Fruit fly (Drosophila melanogaster) whole organism, embryonic: ENCODE data around the gene CG45002.
A peak's percentile ranks its signal among the peaks of the same experiment; 100 is the strongest.

ENCODE experiments used
- BEAF-32 ChIP-seq: fragments of 200-800 bp; sonication (Bioruptor generic); optimal IDR thresholded peaks from 3 replicates; lab custom pipeline; 2017; ENCODE audit warnings: missing biosample characterization, missing genetic modification characterization, mild to moderate bottlenecking, moderate library complexity, missing genetic modification reagents
- CG12769 ChIP-seq: fragments of 200-800 bp; sonication (Bioruptor generic); optimal IDR thresholded peaks from 2 replicates; lab custom pipeline; 2019; ENCODE audit warnings: missing biosample characterization, mild to moderate bottlenecking, missing genetic modification characterization, moderate library complexity
- CG13123 ChIP-seq: fragments of 200-800 bp; sonication (Bioruptor generic); optimal IDR thresholded peaks from 2 replicates; lab custom pipeline; 2016; ENCODE audit warnings: missing biosample characterization, missing genetic modification characterization
- CG13296 ChIP-seq: fragments of 200-800 bp; sonication (Bioruptor generic); optimal IDR thresholded peaks from 3 replicates; lab custom pipeline; 2018; ENCODE audit warnings: missing biosample characterization, mild to moderate bottlenecking, missing genetic modification characterization
- CG14965 ChIP-seq: fragments of 200-800 bp; sonication (Bioruptor generic); optimal IDR thresholded peaks from 2 replicates; lab custom pipeline; 2016; ENCODE audit warnings: missing biosample characterization, missing genetic modification characterization, borderline replicate concordance
- CG15011 ChIP-seq: fragments of 200-800 bp; sonication (Bioruptor generic); optimal IDR thresholded peaks from 3 replicates; lab custom pipeline; 2018; ENCODE audit warnings: missing biosample characterization, mild to moderate bottlenecking, missing genetic modification characterization
- CG1602 ChIP-seq: fragments of 200-800 bp; sonication (Bioruptor generic); optimal IDR thresholded peaks from 3 replicates; lab custom pipeline; 2016; ENCODE audit warnings: missing biosample characterization, missing genetic modification characterization
- CG16815 ChIP-seq: fragments of 200-800 bp; sonication (Bioruptor generic); optimal IDR thresholded peaks from 3 replicates; lab custom pipeline; 2017; ENCODE audit warnings: missing biosample characterization, mild to moderate bottlenecking, missing genetic modification characterization
- CG17359 ChIP-seq: fragments of 200-800 bp; sonication (Bioruptor generic); optimal IDR thresholded peaks from 3 replicates; lab custom pipeline; 2018; ENCODE audit warnings: missing biosample characterization, mild to moderate bottlenecking, missing genetic modification characterization, moderate library complexity
- CG30403 ChIP-seq: fragments of 200-800 bp; sonication (Bioruptor generic); optimal IDR thresholded peaks from 3 replicates; lab custom pipeline; 2016; ENCODE audit warnings: missing biosample characterization, missing genetic modification characterization
- CG34376 ChIP-seq: fragments of 200-800 bp; sonication (Bioruptor generic); optimal IDR thresholded peaks from 2 replicates; lab custom pipeline; 2018; ENCODE audit warnings: missing biosample characterization, mild to moderate bottlenecking, missing genetic modification characterization
- CG3838 ChIP-seq: fragments of 200-800 bp; sonication (Bioruptor generic); optimal IDR thresholded peaks from 3 replicates; lab custom pipeline; 2016; ENCODE audit warnings: missing biosample characterization, missing genetic modification characterization
- CG43689 ChIP-seq: fragments of 200-800 bp; sonication (Bioruptor generic); IDR thresholded peaks from 2 replicates; pipeline ENCODE4 v1.3.6; 2022; ENCODE audit warnings: missing biosample characterization, missing genetic modification characterization
- CG4404 ChIP-seq: fragments of 200-800 bp; sonication (Bioruptor generic); IDR thresholded peaks from 2 replicates; pipeline ENCODE4 v1.3.6; 2022; ENCODE audit warnings: missing biosample characterization, missing genetic modification characterization
- CG6683 ChIP-seq: fragments of 200-800 bp; sonication (Bioruptor generic); optimal IDR thresholded peaks from 2 replicates; lab custom pipeline; 2017; ENCODE audit warnings: missing biosample characterization, mild to moderate bottlenecking, missing genetic modification characterization, missing genetic modification reagents
- CG7786 ChIP-seq: fragments of 200-800 bp; sonication (Bioruptor generic); optimal IDR thresholded peaks from 2 replicates; lab custom pipeline; 2016; ENCODE audit warnings: missing biosample characterization, missing genetic modification characterization
- CG8290 ChIP-seq, 3 experiments: fragments of 200-800 bp; sonication (Bioruptor generic); optimal IDR thresholded peaks; 2 replicates each; lab custom pipeline; 2016 to 2019; ENCODE audit warnings: missing biosample characterization in 3 of 3, missing genetic modification characterization in 3 of 3, mild to moderate bottlenecking in 2 of 3, moderate library complexity in 1 of 3
- CG9437 ChIP-seq: fragments of 200-800 bp; sonication (Bioruptor generic); optimal IDR thresholded peaks from 2 replicates; lab custom pipeline; 2018; ENCODE audit warnings: missing biosample characterization, mild to moderate bottlenecking, missing genetic modification characterization
- Dbx ChIP-seq: fragments of 200-800 bp; sonication (Bioruptor generic); IDR thresholded peaks from 3 replicates; pipeline ENCODE4 v1.3.6; 2022; ENCODE audit warnings: missing biosample characterization, missing genetic modification characterization
- Doc2 ChIP-seq: fragments of 200-800 bp; sonication (Bioruptor generic); IDR thresholded peaks from 2 replicates; pipeline ENCODE4 v1.3.6; 2022; ENCODE audit warnings: missing biosample characterization, missing genetic modification characterization
- E2f2 ChIP-seq: fragments of 200-800 bp; sonication (Bioruptor generic); IDR thresholded peaks from 2 replicates; pipeline ENCODE4 v1.3.6; 2022; ENCODE audit warnings: missing biosample characterization, missing genetic modification characterization
- Eip74EF ChIP-seq, 2 experiments: fragments of 200-800 bp in 1 of 2; fragments of >200 bp in 1 of 2; sonication (Bioruptor generic) in 1 of 2; optimal IDR thresholded peaks; 2 replicates each; lab custom pipeline; 2017 to 2019; ENCODE audit warnings: missing biosample characterization in 2 of 2, missing genetic modification characterization in 2 of 2, mild to moderate bottlenecking in 1 of 2, moderate library complexity in 1 of 2
- Fer3 ChIP-seq: fragments of 200-800 bp; sonication (Bioruptor generic); optimal IDR thresholded peaks from 2 replicates; lab custom pipeline; 2018; ENCODE audit warnings: missing biosample characterization, mild to moderate bottlenecking, missing genetic modification characterization, moderate library complexity
- MTF-1 ChIP-seq: fragments of 200-800 bp; sonication (Bioruptor generic); optimal IDR thresholded peaks from 2 replicates; lab custom pipeline; 2018; ENCODE audit warnings: missing biosample characterization, mild to moderate bottlenecking, missing genetic modification characterization, borderline replicate concordance
- Meics ChIP-seq: fragments of 200-800 bp; sonication (Bioruptor generic); optimal IDR thresholded peaks from 2 replicates; lab custom pipeline; 2017; ENCODE audit warnings: missing biosample characterization, mild to moderate bottlenecking, missing genetic modification characterization
- NC2α ChIP-seq: fragments of 200-800 bp; sonication (Bioruptor generic); optimal IDR thresholded peaks from 2 replicates; lab custom pipeline; 2016; ENCODE audit warnings: missing biosample characterization, missing genetic modification characterization
- NFAT ChIP-seq: fragments of 200-800 bp; sonication (Bioruptor generic); IDR thresholded peaks from 2 replicates; pipeline ENCODE4 v1.3.6; 2022; ENCODE audit warnings: missing biosample characterization, missing genetic modification characterization
- Neu2 ChIP-seq: fragments of 200-800 bp; sonication (Bioruptor generic); optimal IDR thresholded peaks from 3 replicates; lab custom pipeline; 2016; ENCODE audit warnings: missing biosample characterization, missing genetic modification characterization, borderline replicate concordance
- Oaz ChIP-seq: fragments of 200-800 bp; sonication (Bioruptor generic); IDR thresholded peaks from 2 replicates; pipeline ENCODE4 v1.3.6; 2022; ENCODE audit warnings: missing biosample characterization, missing genetic modification characterization
- PHDP ChIP-seq: fragments of 200-800 bp; sonication (Bioruptor generic); optimal IDR thresholded peaks from 3 replicates; lab custom pipeline; 2018; ENCODE audit warnings: missing biosample characterization, mild to moderate bottlenecking, missing genetic modification characterization, moderate library complexity
- Ptx1 ChIP-seq: fragments of 200-800 bp; sonication (Bioruptor generic); IDR thresholded peaks from 2 replicates; pipeline ENCODE4 v1.3.6; 2022; ENCODE audit warnings: missing biosample characterization, missing genetic modification characterization
- Side ChIP-seq: fragments of 200-800 bp; sonication (Bioruptor generic); optimal IDR thresholded peaks from 2 replicates; lab custom pipeline; 2016; ENCODE audit warnings: missing biosample characterization, missing genetic modification characterization
- Taf1 ChIP-seq: fragments of 200-800 bp; sonication (Bioruptor generic); IDR thresholded peaks from 2 replicates; pipeline ENCODE4 v1.3.6; 2022; ENCODE audit warnings: missing biosample characterization, missing genetic modification characterization
- Tbp ChIP-seq: fragments of >200 bp; optimal IDR thresholded peaks from 2 replicates; lab custom pipeline; 2018; ENCODE audit warnings: missing biosample characterization, missing genetic modification characterization
- Usf ChIP-seq: fragments of 200-800 bp; sonication (Bioruptor generic); optimal IDR thresholded peaks from 2 replicates; lab custom pipeline; 2017; ENCODE audit warnings: missing genotype, missing biosample characterization, missing genetic modification characterization
- br ChIP-seq: fragments of >200 bp; optimal IDR thresholded peaks from 2 replicates; lab custom pipeline; 2017
- btn ChIP-seq: fragments of 200-800 bp; sonication (Bioruptor generic); optimal IDR thresholded peaks from 2 replicates; lab custom pipeline; 2016; ENCODE audit warnings: missing biosample characterization, missing genetic modification characterization
- caup ChIP-seq: fragments of 200-800 bp; sonication (Bioruptor generic); optimal IDR thresholded peaks from 3 replicates; lab custom pipeline; 2017; ENCODE audit warnings: missing biosample characterization, mild to moderate bottlenecking, missing genetic modification characterization, moderate library complexity; ENCODE audit not compliant: severe bottlenecking
- ci ChIP-seq: fragments of 200-800 bp; sonication (Bioruptor generic); IDR thresholded peaks from 3 replicates; pipeline ENCODE4 v1.3.6; 2022; ENCODE audit warnings: missing biosample characterization, missing genetic modification characterization
- crol ChIP-seq: fragments of 200-800 bp; sonication (Bioruptor generic); IDR thresholded peaks from 2 replicates; pipeline ENCODE4 v1.3.6; 2022; ENCODE audit warnings: missing biosample characterization, missing genetic modification characterization
- danr ChIP-seq: fragments of 200-800 bp; sonication (Bioruptor generic); IDR thresholded peaks from 2 replicates; pipeline ENCODE4 v1.3.6; 2022; ENCODE audit warnings: missing biosample characterization, missing genetic modification characterization
- hb ChIP-seq: fragments of 200-800 bp; sonication (Bioruptor generic); IDR thresholded peaks from 3 replicates; pipeline ENCODE4 v1.3.6; 2022; ENCODE audit warnings: missing biosample characterization, missing genetic modification characterization; ENCODE audit not compliant: partially characterized antibody
- hth ChIP-seq: fragments of >200 bp; optimal IDR thresholded peaks from 2 replicates; lab custom pipeline; 2017; ENCODE audit warnings: inconsistent platforms
- lola ChIP-seq, 3 experiments: fragments of >200 bp in 2 of 3; fragments of 200-800 bp in 1 of 3; sonication (Bioruptor generic) in 1 of 3; optimal IDR thresholded peaks; 2 replicates each; lab custom pipeline; 2017 to 2019; ENCODE audit warnings: missing biosample characterization in 3 of 3, missing genetic modification characterization in 3 of 3, mild to moderate bottlenecking in 1 of 3, moderate library complexity in 1 of 3
- org-1 ChIP-seq: fragments of 200-800 bp; sonication (Bioruptor generic); optimal IDR thresholded peaks from 2 replicates; lab custom pipeline; 2017; ENCODE audit warnings: missing biosample characterization, missing genetic modification characterization
- sisA ChIP-seq: fragments of 200-800 bp; sonication (Bioruptor generic); IDR thresholded peaks from 2 replicates; pipeline ENCODE4 v1.3.6; 2022; ENCODE audit warnings: missing biosample characterization, missing genetic modification characterization
- sob ChIP-seq: fragments of 200-800 bp; sonication (Bioruptor generic); IDR thresholded peaks from 2 replicates; pipeline ENCODE4 v1.3.6; 2022; ENCODE audit warnings: missing biosample characterization, missing genetic modification characterization
- stwl ChIP-seq: fragments of 200-800 bp; sonication (Bioruptor generic); optimal IDR thresholded peaks from 3 replicates; lab custom pipeline; 2018; ENCODE audit warnings: missing biosample characterization, mild to moderate bottlenecking, missing genetic modification characterization, moderate library complexity
- tll ChIP-seq, 2 experiments: fragments of 200-800 bp in 1 of 2; fragments of >200 bp in 1 of 2; sonication (Bioruptor generic) in 1 of 2; optimal IDR thresholded peaks; 2 replicates each; lab custom pipeline; 2017 to 2019; ENCODE audit warnings: missing biosample characterization in 2 of 2, missing genetic modification characterization in 2 of 2, mild to moderate bottlenecking in 1 of 2, moderate library complexity in 1 of 2
- zen2 ChIP-seq: fragments of 200-800 bp; sonication (Bioruptor generic); IDR thresholded peaks from 3 replicates; pipeline ENCODE4 v1.3.6; 2022; ENCODE audit warnings: missing biosample characterization, missing genetic modification characterization; ENCODE audit not compliant: partially characterized antibody

Gene CG45002

dm6 chrX:16944049-16944532 lies 122.4 kb downstream of the CG45002 start (continued):
- peak; percentile 54 for TF ChIP-seq CG6683 (GFP tag; lab: Kevin White, UChicago)
- peak; percentile 61 for TF ChIP-seq CG15011 (GFP tag; lab: Kevin White, UChicago)
- TF ChIP-seq CG9437 (GFP tag; lab: Kevin White, UChicago) = peak; percentile 56
- peak; percentile 73 for TF ChIP-seq crol (GFP tag; lab: Robert Waterston, UW)
- no peak for TF ChIP-seq NFAT
- TF ChIP-seq CG17359 (tag; lab: Kevin White, UChicago) = peak; percentile 69
- no peak for TF ChIP-seq tll (GFP tag; optimal IDR thresholded peaks at IDR 0.05; lab: Kevin White, UChicago)
- TF ChIP-seq stwl (tag; lab: Kevin White, UChicago) = no peak
- peak; percentile 33 for TF ChIP-seq CG16815 (GFP tag; lab: Kevin White, UChicago)
- TF ChIP-seq CG4404 (GFP tag; lab: Robert Waterston, UW) = no peak
- TF ChIP-seq Dbx = peak; percentile 49; the same call in 2 of the 3 replicates
- TF ChIP-seq E2f2 (GFP tag; lab: Robert Waterston, UW) = no peak; the same call in 1 of the 2 replicates
- peak; percentile 85 for TF ChIP-seq Meics (GFP tag; lab: Kevin White, UChicago)
- peak in 1 of 3 experiments; percentile 8 for TF ChIP-seq lola (GFP tag; optimal IDR thresholded peaks at IDR 0.05; lab: Kevin White, UChicago)
- no peak; the same call in 1 of the 2 replicates for TF ChIP-seq sisA (GFP tag; lab: Robert Waterston, UW)
- TF ChIP-seq CG43689 (GFP tag; lab: Robert Waterston, UW) = 0 out of 2 replicates have a peak, but pooled peaks have one; percentile 4
- peak; percentile 86 for TF ChIP-seq PHDP (tag; lab: Kevin White, UChicago)
- no peak for TF ChIP-seq Neu2 (GFP tag; lab: Kevin White, UChicago)
- TF ChIP-seq NC2α = no peak
- TF ChIP-seq hb (GFP tag; lab: Robert Waterston, UW) = no peak
- TF ChIP-seq Oaz (GFP tag; lab: Robert Waterston, UW) = 0 out of 2 replicates have a peak, but pooled peaks have one; percentile 22
- TF ChIP-seq CG3838 = no peak
- no peak for TF ChIP-seq Taf1 (GFP tag; lab: Robert Waterston, UW)
- no peak for TF ChIP-seq Doc2 (GFP tag; lab: Robert Waterston, UW)
- TF ChIP-seq BEAF-32 = no peak
- TF ChIP-seq Eip74EF (GFP tag; optimal IDR thresholded peaks at IDR 0.05; lab: Kevin White, UChicago) = peak in 1 of 2 experiments; percentile 18
- no peak for TF ChIP-seq Side (GFP tag; lab: Kevin White, UChicago)
- no peak for TF ChIP-seq CG8290 (GFP tag; optimal IDR thresholded peaks at IDR 0.05; lab: Kevin White, UChicago)
- TF ChIP-seq CG8290 (tag; optimal IDR thresholded peaks at IDR 0.05; lab: Kevin White, UChicago) = no peak
- no peak for TF ChIP-seq br (lab: Kevin White, UChicago)
- peak; percentile 47 for TF ChIP-seq caup
- no peak for TF ChIP-seq btn (GFP tag; lab: Kevin White, UChicago)
- no peak for TF ChIP-seq hth (lab: Kevin White, UChicago)
- no peak for TF ChIP-seq danr (GFP tag; lab: Robert Waterston, UW)
- peak; percentile 48 for TF ChIP-seq CG30403 (GFP tag; lab: Kevin White, UChicago)
- no peak for TF ChIP-seq CG13123 (GFP tag; lab: Kevin White, UChicago)
- TF ChIP-seq Fer3 (tag; lab: Kevin White, UChicago) = peak; percentile 81
- TF ChIP-seq CG12769 (tag; lab: Kevin White, UChicago) = peak; percentile 35
- peak; percentile 54 for TF ChIP-seq CG34376
- TF ChIP-seq CG13296 (GFP tag; lab: Kevin White, UChicago) = peak; percentile 78
- peak; percentile 9 for TF ChIP-seq Usf
- TF ChIP-seq CG14965 (GFP tag; lab: Kevin White, UChicago) = no peak
- no peak for TF ChIP-seq sob (GFP tag; lab: Robert Waterston, UW)
- peak; percentile 67; the same call in 1 of the 2 replicates for TF ChIP-seq Ptx1 (GFP tag; lab: Robert Waterston, UW)
- TF ChIP-seq CG7786 (GFP tag; lab: Kevin White, UChicago) = no peak
- peak; percentile 62 for TF ChIP-seq org-1
- no peak for TF ChIP-seq Tbp (GFP tag; lab: Kevin White, UChicago)
- TF ChIP-seq MTF-1 (GFP tag; lab: Kevin White, UChicago) = no peak
- TF ChIP-seq CG1602 (GFP tag; lab: Kevin White, UChicago) = peak; percentile 6
- no peak for TF ChIP-seq zen2 (GFP tag; lab: Robert Waterston, UW)
- no peak for TF ChIP-seq ci (GFP tag; lab: Robert Waterston, UW)
